Fruit fly (Drosophila melanogaster): ENCODE data around the gene CG42590.
A peak's percentile ranks its signal among the peaks of the same experiment; 100 is the strongest.

CG42590 gene

dm6 chr3L:8081822-8082221 is 12.8 kb upstream of the CG42590 start (continued):
- TF ChIP-seq E2f2 (GFP tag; IDR thresholded peaks at IDR 0.05) (peak; percentile 57), bowl (GFP tag; IDR thresholded peaks at IDR 0.05) (no peak), CG12236 (GFP tag; optimal IDR thresholded peaks at IDR 0.05) (no peak), lbe (GFP tag; optimal IDR thresholded peaks at IDR 0.05) (peak; percentile 92), Spps (tag; optimal IDR thresholded peaks at IDR 0.05) (no peak), Bdp1 (GFP tag; optimal IDR thresholded peaks at IDR 0.05) (no peak), CG16863 (GFP tag; optimal IDR thresholded peaks at IDR 0.05) (no peak), CkIIα-i1 (GFP tag; IDR thresholded peaks at IDR 0.05) (no peak), CG30020 (tag; optimal IDR thresholded peaks at IDR 0.05) (no peak), wdn (GFP tag; IDR thresholded peaks at IDR 0.05) (no peak), amos (GFP tag; IDR thresholded peaks at IDR 0.05; ENCODE audit: partially characterized antibody) (no peak; the same call in 1 of the 2 replicates), Optix (GFP tag; IDR thresholded peaks at IDR 0.05) (no peak), zen (tag; optimal IDR thresholded peaks at IDR 0.05) (no peak), tin (GFP tag; optimal IDR thresholded peaks at IDR 0.05) (no peak), CG10654 (GFP tag; optimal IDR thresholded peaks at IDR 0.05) (no peak), CG11696 (GFP tag; IDR thresholded peaks at IDR 0.05) (peak; percentile 15; the same call in 1 of the 2 replicates), CG8924 (tag; optimal IDR thresholded peaks at IDR 0.05) (peak; percentile 6), ERR (GFP tag; optimal IDR thresholded peaks at IDR 0.05) (peak; percentile 58), CG7745 (tag; optimal IDR thresholded peaks at IDR 0.05) (no peak), croc (GFP tag; conservative IDR thresholded peaks at IDR 0.05) (no peak), zfh2 (GFP tag; optimal IDR thresholded peaks at IDR 0.05) (no peak), CG14667 (GFP tag; IDR thresholded peaks at IDR 0.05) (no peak), exex (tag; optimal IDR thresholded peaks at IDR 0.05) (no peak), kay (GFP tag; optimal IDR thresholded peaks at IDR 0.05) (no peak), CG33213 (GFP tag; optimal IDR thresholded peaks at IDR 0.05) (no peak), psq (GFP tag; optimal IDR thresholded peaks at IDR 0.05) (no peak), jigr1 (GFP tag; IDR thresholded peaks at IDR 0.05) (no peak), CG4730 (GFP tag; IDR thresholded peaks at IDR 0.05) (no peak), Doc3 (GFP tag; IDR thresholded peaks at IDR 0.05; ENCODE audit: partially characterized antibody) (no peak), yki (optimal IDR thresholded peaks at IDR 0.05) (no peak), Ptx1 (GFP tag; IDR thresholded peaks at IDR 0.05) (no peak), Nf-YC (tag; optimal IDR thresholded peaks at IDR 0.05) (peak; percentile 44), abd-A (tag; optimal IDR thresholded peaks at IDR 0.05) (peak; percentile 54), crol (GFP tag; IDR thresholded peaks at IDR 0.05) (no peak), CG12219 (GFP tag; optimal IDR thresholded peaks at IDR 0.05) (peak; percentile 41), CG4360 (GFP tag; IDR thresholded peaks at IDR 0.05) (no peak), Atf-2 (GFP tag; optimal IDR thresholded peaks at IDR 0.05) (no peak), insv (GFP tag; optimal IDR thresholded peaks at IDR 0.05) (no peak), NC2α (GFP tag; optimal IDR thresholded peaks at IDR 0.05) (no peak), CG10321 (GFP tag; IDR thresholded peaks at IDR 0.05) (0 out of 2 replicates have a peak, but pooled peaks have one; percentile 6), Hr3 (GFP tag; optimal IDR thresholded peaks at IDR 0.05) (no peak), vfl (GFP tag; optimal IDR thresholded peaks at IDR 0.05) (no peak), shn (GFP tag; optimal IDR thresholded peaks at IDR 0.05) (peak; percentile 8), CG18619 (GFP tag; optimal IDR thresholded peaks at IDR 0.05) (peak; percentile 45), Sox100B (GFP tag; optimal IDR thresholded peaks at IDR 0.05) (no peak), C15 (GFP tag; IDR thresholded peaks at IDR 0.05) (no peak), CG9609 (GFP tag; optimal IDR thresholded peaks at IDR 0.05) (no peak), CG6791 (GFP tag; IDR thresholded peaks at IDR 0.05; ENCODE audit: partially characterized antibody) (no peak), ase (GFP tag; IDR thresholded peaks at IDR 0.05) (no peak), E2f1 (GFP tag; IDR thresholded peaks at IDR 0.05) (peak; percentile 31; the same call in 1 of the 2 replicates), CG34376 (GFP tag; optimal IDR thresholded peaks at IDR 0.05) (peak; percentile 76), dan (GFP tag; IDR thresholded peaks at IDR 0.05) (no peak), dysf (GFP tag; IDR thresholded peaks at IDR 0.05) (no peak), slou (GFP tag; optimal IDR thresholded peaks at IDR 0.05) (no peak)

Measured in whole organism, embryonic.